Fruit fly (Drosophila melanogaster) Kc167 (cell line): ENCODE data around the gene dy.

Experiments used
- Myc ChIP-seq: fragments of >200 bp; optimal IDR thresholded peaks from 2 replicates; lab custom pipeline; 2017; ENCODE audit warnings: missing external identifiers
- Sin3A ChIP-seq: fragments of >200 bp; optimal IDR thresholded peaks from 2 replicates; lab custom pipeline; 2018; ENCODE audit warnings: missing external identifiers
- h ChIP-seq: fragments of >200 bp; optimal IDR thresholded peaks from 3 replicates; lab custom pipeline; 2018; ENCODE audit warnings: missing external identifiers
- psq ChIP-seq: fragments of >200 bp; optimal IDR thresholded peaks from 2 replicates; lab custom pipeline; 2017; ENCODE audit warnings: missing external identifiers
- ttk ChIP-seq: sonication (Bioruptor generic); optimal IDR thresholded peaks from 2 replicates; lab custom pipeline; 2017; ENCODE audit warnings: missing external identifiers

DNA sequence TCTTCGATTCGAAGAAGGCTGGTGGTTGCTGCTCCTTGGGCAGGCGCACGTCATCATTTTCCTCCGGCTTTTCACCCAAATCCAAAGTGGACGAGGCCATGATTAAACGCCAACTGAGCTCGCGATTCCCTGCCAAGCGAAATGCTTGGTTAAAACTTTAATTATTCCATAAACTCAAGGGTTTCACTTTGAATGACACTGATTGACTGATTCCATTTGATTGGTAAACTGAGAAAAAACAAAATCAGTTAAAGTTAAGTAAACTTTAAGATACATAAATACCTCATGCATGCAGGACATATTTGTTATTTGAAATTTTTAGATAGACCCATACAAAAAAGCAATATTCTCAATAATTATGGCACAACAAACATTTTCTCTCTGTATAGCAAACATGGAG is 44.8 kb downstream of the dy start, which contains the start of gene inaF-A:
- TF ChIP-seq Myc (lab: Kevin White, UChicago) (no peak), psq (no peak), h (no peak), ttk (lab: Kevin White, UChicago) (no peak), Sin3A (lab: Kevin White, UChicago) (no peak)
